Worm (Caenorhabditis elegans) whole organism, L2 larva: ENCODE data around the gene K06A9.1.

Source experiments
- C34F6.9 ChIP-seq: fragments of 150-350 bp; optimal IDR thresholded peaks from 2 replicates; lab custom pipeline; 2014; ENCODE audit warnings: missing biosample characterization, missing genetic modification characterization
- Y55F3AM.14 ChIP-seq: fragments of 200-800 bp; sonication (Bioruptor generic); optimal IDR thresholded peaks from 2 replicates; lab custom pipeline; 2018; ENCODE audit warnings: mild to moderate bottlenecking, missing genetic modification characterization, missing compliant biosample characterization
- crh-2 ChIP-seq: sonication (generic microtip); optimal IDR thresholded peaks from 2 replicates; lab custom pipeline; 2017; ENCODE audit warnings: missing biosample characterization, missing genetic modification characterization
- elt-3 ChIP-seq: sonication (generic microtip); optimal IDR thresholded peaks from 2 replicates; lab custom pipeline; 2017; ENCODE audit warnings: missing biosample characterization, missing genetic modification characterization
- lin-13 ChIP-seq: fragments of 150-350 bp; optimal IDR thresholded peaks from 2 replicates; lab custom pipeline; 2014; ENCODE audit warnings: missing biosample characterization, missing genetic modification reagents, missing genetic modification characterization
- lin-39 ChIP-seq: fragments of 150-350 bp; optimal IDR thresholded peaks from 2 replicates; lab custom pipeline; 2014; ENCODE audit warnings: missing biosample characterization, missing genetic modification reagents, missing genetic modification characterization
- nhr-23 ChIP-seq: fragments of 150-350 bp; optimal IDR thresholded peaks from 2 replicates; lab custom pipeline; 2014; ENCODE audit warnings: missing biosample characterization, missing genetic modification reagents, missing genetic modification characterization
- nhr-6 ChIP-seq: fragments of 150-350 bp; optimal IDR thresholded peaks from 2 replicates; lab custom pipeline; 2014; ENCODE audit warnings: missing biosample characterization, missing genetic modification characterization
- nhr-77 ChIP-seq: fragments of 150-350 bp; optimal IDR thresholded peaks from 2 replicates; lab custom pipeline; 2014; ENCODE audit warnings: missing biosample characterization, missing genetic modification characterization
- skn-1 ChIP-seq: sonication (generic microtip); optimal IDR thresholded peaks from 2 replicates; lab custom pipeline; 2017; ENCODE audit warnings: missing biosample characterization, missing genetic modification characterization
- zag-1 ChIP-seq: fragments of 150-350 bp; optimal IDR thresholded peaks from 2 replicates; lab custom pipeline; 2014; ENCODE audit warnings: missing biosample characterization, missing genetic modification characterization
- ztf-11 ChIP-seq: sonication (generic microtip); optimal IDR thresholded peaks from 2 replicates; lab custom pipeline; 2017; ENCODE audit warnings: missing biosample characterization, missing genetic modification characterization

- TF ChIP-seq zag-1 (tag; lab: Kevin White, UChicago) = no peak
- TF ChIP-seq lin-13 (GFP tag; lab: Kevin White, UChicago) = no peak
- TF ChIP-seq Y55F3AM.14 (GFP tag; lab: Kevin White, UChicago) = no peak
- TF ChIP-seq nhr-77 (tag; lab: Kevin White, UChicago) = no peak
- TF ChIP-seq ztf-11 = no peak
- no peak for TF ChIP-seq elt-3 (tag; lab: Kevin White, UChicago)
- TF ChIP-seq C34F6.9 (tag; lab: Kevin White, UChicago) = no peak
- TF ChIP-seq skn-1 (tag; lab: Kevin White, UChicago) = no peak
- no peak for TF ChIP-seq lin-39 (tag; lab: Kevin White, UChicago)
- no peak for TF ChIP-seq nhr-6
- TF ChIP-seq crh-2 = no peak
- no peak for TF ChIP-seq nhr-23 (tag; lab: Kevin White, UChicago)
These were observed 24.6 kb downstream of the K06A9.1 start, which contains the start of gene H02F09.2 for ce11 chrX:1571949-1572348.
